Fruit fly (Drosophila melanogaster) whole organism, embryonic: ENCODE measurements around the gene Obp19a.

Source experiments
- ATbp ChIP-seq: fragments of 200-800 bp; sonication (Bioruptor generic); optimal IDR thresholded peaks from 2 replicates; lab custom pipeline; 2017; ENCODE audit warnings: missing biosample characterization, mild to moderate bottlenecking, missing genetic modification characterization, missing genetic modification reagents
- Asciz ChIP-seq: fragments of 200-800 bp; sonication (Bioruptor generic); optimal IDR thresholded peaks from 2 replicates; lab custom pipeline; 2017; ENCODE audit warnings: missing biosample characterization, mild to moderate bottlenecking, missing genetic modification characterization, missing genetic modification reagents
- Atf-2 ChIP-seq: fragments of 200-800 bp; sonication (Bioruptor generic); optimal IDR thresholded peaks from 2 replicates; lab custom pipeline; 2016; ENCODE audit warnings: missing biosample characterization, missing genetic modification characterization
- Bdp1 ChIP-seq: fragments of 200-800 bp; sonication (Bioruptor generic); optimal IDR thresholded peaks from 3 replicates; lab custom pipeline; 2016; ENCODE audit warnings: missing biosample characterization, missing genetic modification characterization
- Blimp-1 ChIP-seq: fragments of 200-800 bp; sonication (Bioruptor generic); optimal IDR thresholded peaks from 3 replicates; lab custom pipeline; 2018; ENCODE audit warnings: missing biosample characterization, missing genetic modification characterization, mild to moderate bottlenecking, moderate library complexity, missing genetic modification reagents
- CG10979 ChIP-seq: fragments of 200-800 bp; sonication (Bioruptor generic); optimal IDR thresholded peaks from 2 replicates; lab custom pipeline; 2018; ENCODE audit warnings: missing biosample characterization, mild to moderate bottlenecking, missing genetic modification characterization, moderate library complexity
- CG11085 ChIP-seq: fragments of 200-800 bp; sonication (Bioruptor generic); IDR thresholded peaks from 2 replicates; pipeline ENCODE4 v1.3.6; 2022; ENCODE audit warnings: missing biosample characterization, missing genetic modification characterization
- CG12299 ChIP-seq: fragments of 200-800 bp; sonication (Bioruptor generic); optimal IDR thresholded peaks from 2 replicates; lab custom pipeline; 2018; ENCODE audit warnings: missing biosample characterization, mild to moderate bottlenecking, missing genetic modification characterization
- CG13287 ChIP-seq: fragments of 200-800 bp; sonication (Bioruptor generic); IDR thresholded peaks from 2 replicates; pipeline ENCODE4 v1.3.6; 2022; ENCODE audit warnings: missing biosample characterization, missing genetic modification characterization; ENCODE audit not compliant: partially characterized antibody
- CG13775 ChIP-seq: fragments of 200-800 bp; sonication (Bioruptor generic); optimal IDR thresholded peaks from 3 replicates; lab custom pipeline; 2017; ENCODE audit warnings: missing biosample characterization, mild to moderate bottlenecking, missing genetic modification characterization
- CG14050 ChIP-seq: fragments of 200-800 bp; sonication (Bioruptor generic); IDR thresholded peaks from 3 replicates; pipeline ENCODE4 v1.3.6; 2022; ENCODE audit warnings: missing biosample characterization, missing genetic modification characterization
- CG15011 ChIP-seq: fragments of 200-800 bp; sonication (Bioruptor generic); optimal IDR thresholded peaks from 3 replicates; lab custom pipeline; 2018; ENCODE audit warnings: missing biosample characterization, mild to moderate bottlenecking, missing genetic modification characterization
- CG17568 ChIP-seq: fragments of 200-800 bp; sonication (Bioruptor generic); optimal IDR thresholded peaks from 2 replicates; lab custom pipeline; 2018; ENCODE audit warnings: missing biosample characterization, mild to moderate bottlenecking, missing genetic modification characterization, moderate library complexity
- CG1832 ChIP-seq: fragments of 200-800 bp; sonication (Bioruptor generic); optimal IDR thresholded peaks from 2 replicates; lab custom pipeline; 2017; ENCODE audit warnings: missing biosample characterization, mild to moderate bottlenecking, missing genetic modification characterization, inconsistent platforms
- CG18476 ChIP-seq: fragments of 200-800 bp; sonication (Bioruptor generic); optimal IDR thresholded peaks from 2 replicates; lab custom pipeline; 2016; ENCODE audit warnings: missing biosample characterization, mild to moderate bottlenecking, missing genetic modification characterization
- CG30403 ChIP-seq: fragments of 200-800 bp; sonication (Bioruptor generic); optimal IDR thresholded peaks from 3 replicates; lab custom pipeline; 2016; ENCODE audit warnings: missing biosample characterization, missing genetic modification characterization
- CG3163 ChIP-seq: fragments of 200-800 bp; sonication (Bioruptor generic); optimal IDR thresholded peaks from 3 replicates; lab custom pipeline; 2016; ENCODE audit warnings: missing biosample characterization, missing genetic modification characterization
- CG34376 ChIP-seq: fragments of 200-800 bp; sonication (Bioruptor generic); optimal IDR thresholded peaks from 2 replicates; lab custom pipeline; 2018; ENCODE audit warnings: missing biosample characterization, mild to moderate bottlenecking, missing genetic modification characterization
- CG34422 ChIP-seq: fragments of 200-800 bp; sonication (Bioruptor generic); IDR thresholded peaks from 3 replicates; pipeline ENCODE4 v1.3.6; 2022; ENCODE audit warnings: missing biosample characterization, missing genetic modification characterization
- CG8478 ChIP-seq: fragments of >200 bp; optimal IDR thresholded peaks from 2 replicates; lab custom pipeline; 2018
- Dip3 ChIP-seq: fragments of 200-800 bp; sonication (Bioruptor generic); optimal IDR thresholded peaks from 3 replicates; lab custom pipeline; 2016; ENCODE audit warnings: missing biosample characterization, missing genetic modification characterization
- Dll ChIP-seq: fragments of 200-800 bp; sonication (Bioruptor generic); IDR thresholded peaks from 4 replicates; pipeline ENCODE4 v1.3.6; 2022; ENCODE audit warnings: missing biosample characterization, missing genetic modification characterization; ENCODE audit not compliant: partially characterized antibody
- Dp ChIP-seq: fragments of 200-800 bp; sonication (Bioruptor generic); optimal IDR thresholded peaks from 2 replicates; lab custom pipeline; 2018; ENCODE audit warnings: missing biosample characterization, mild to moderate bottlenecking, missing genetic modification characterization, moderate library complexity
- Fer3 ChIP-seq: fragments of 200-800 bp; sonication (Bioruptor generic); optimal IDR thresholded peaks from 2 replicates; lab custom pipeline; 2018; ENCODE audit warnings: missing biosample characterization, mild to moderate bottlenecking, missing genetic modification characterization, moderate library complexity
- Gug ChIP-seq: fragments of 200-800 bp; sonication (Bioruptor generic); IDR thresholded peaks from 4 replicates; pipeline ENCODE4 v1.3.6; 2022; ENCODE audit warnings: missing biosample characterization, missing genetic modification characterization
- Hr39 ChIP-seq: fragments of >200 bp; optimal IDR thresholded peaks from 2 replicates; lab custom pipeline; 2017
- MESR4 ChIP-seq: fragments of 200-800 bp; sonication (Bioruptor generic); optimal IDR thresholded peaks from 2 replicates; lab custom pipeline; 2018; ENCODE audit warnings: missing biosample characterization, mild to moderate bottlenecking, missing genetic modification characterization, moderate library complexity
- Nf-YC ChIP-seq: fragments of 200-800 bp; optimal IDR thresholded peaks from 3 replicates; lab custom pipeline; 2019; ENCODE audit warnings: missing biosample characterization, mild to moderate bottlenecking, missing genetic modification characterization, moderate library complexity
- Rfx ChIP-seq: fragments of 200-800 bp; sonication (Bioruptor generic); IDR thresholded peaks from 2 replicates; pipeline ENCODE4 v1.3.6; 2022; ENCODE audit warnings: missing biosample characterization, missing genetic modification characterization
- Six4 ChIP-seq: fragments of 200-800 bp; sonication (Bioruptor generic); optimal IDR thresholded peaks from 2 replicates; lab custom pipeline; 2016; ENCODE audit warnings: missing biosample characterization, missing genetic modification characterization
- Sry-δ ChIP-seq: fragments of 200-800 bp; sonication (Bioruptor generic); optimal IDR thresholded peaks from 2 replicates; lab custom pipeline; 2016; ENCODE audit warnings: missing biosample characterization, missing genetic modification characterization
- ac ChIP-seq: fragments of 200-800 bp; sonication (Bioruptor generic); optimal IDR thresholded peaks from 3 replicates; lab custom pipeline; 2017; ENCODE audit warnings: missing biosample characterization, mild to moderate bottlenecking, missing genetic modification characterization
- ato ChIP-seq: fragments of 200-800 bp; sonication (Bioruptor generic); IDR thresholded peaks from 2 replicates; pipeline ENCODE4 v1.3.6; 2022; ENCODE audit warnings: missing biosample characterization, missing genetic modification characterization; ENCODE audit not compliant: partially characterized antibody
- dmrt99B ChIP-seq: fragments of 200-800 bp; sonication (Bioruptor generic); optimal IDR thresholded peaks from 2 replicates; lab custom pipeline; 2018; ENCODE audit warnings: missing biosample characterization, mild to moderate bottlenecking, missing genetic modification characterization, moderate library complexity
- fru ChIP-seq: fragments of >200 bp; optimal IDR thresholded peaks from 2 replicates; lab custom pipeline; 2017
- gce ChIP-seq: fragments of 200-800 bp; sonication (Bioruptor generic); IDR thresholded peaks from 3 replicates; pipeline ENCODE4 v1.3.6; 2022; ENCODE audit warnings: missing biosample characterization, missing genetic modification characterization
- grn ChIP-seq: fragments of 200-800 bp; sonication (Bioruptor generic); optimal IDR thresholded peaks from 3 replicates; lab custom pipeline; 2017; ENCODE audit warnings: missing biosample characterization, missing genetic modification characterization
- ham ChIP-seq: fragments of 200-800 bp; sonication (Bioruptor generic); IDR thresholded peaks from 2 replicates; pipeline ENCODE4 v1.3.6; 2022; ENCODE audit warnings: missing biosample characterization, missing genetic modification characterization
- ind ChIP-seq: fragments of 200-800 bp; sonication (Bioruptor generic); optimal IDR thresholded peaks from 3 replicates; lab custom pipeline; 2016; ENCODE audit warnings: missing biosample characterization, missing genetic modification characterization
- jing ChIP-seq: fragments of 200-800 bp; sonication (Bioruptor generic); optimal IDR thresholded peaks from 2 replicates; lab custom pipeline; 2018; ENCODE audit warnings: missing biosample characterization, mild to moderate bottlenecking, missing genetic modification characterization
- kah ChIP-seq: fragments of 200-800 bp; sonication (Bioruptor generic); optimal IDR thresholded peaks from 2 replicates; lab custom pipeline; 2018; ENCODE audit warnings: missing biosample characterization, mild to moderate bottlenecking, missing genetic modification characterization
- ken ChIP-seq: fragments of 200-800 bp; sonication (Bioruptor generic); IDR thresholded peaks from 3 replicates; pipeline ENCODE4 v1.3.6; 2022; ENCODE audit warnings: missing biosample characterization, missing genetic modification characterization
- kni ChIP-seq: fragments of 200-800 bp; sonication (Bioruptor generic); optimal IDR thresholded peaks from 3 replicates; lab custom pipeline; 2017; ENCODE audit warnings: mild to moderate bottlenecking, missing biosample characterization, missing genetic modification reagents, missing genetic modification characterization
- knrl ChIP-seq: fragments of 200-800 bp; sonication (Bioruptor generic); IDR thresholded peaks from 3 replicates; pipeline ENCODE4 v1.3.6; 2022; ENCODE audit warnings: missing biosample characterization, missing genetic modification characterization; ENCODE audit not compliant: partially characterized antibody
- luna ChIP-seq: fragments of 200-800 bp; sonication (Bioruptor generic); optimal IDR thresholded peaks from 2 replicates; lab custom pipeline; 2016; ENCODE audit warnings: missing biosample characterization, missing genetic modification characterization
- pan ChIP-seq, 4 experiments: fragments of >200 bp in 3 of 4; fragments of 200-800 bp in 1 of 4; sonication (Bioruptor generic) in 1 of 4; optimal IDR thresholded peaks in 3 of 4; IDR thresholded peaks in 1 of 4; 2 replicates each; pipeline versions ENCODE4 v1.3.6 to Lab custom; 2017 to 2022; ENCODE audit warnings: missing biosample characterization in 2 of 4, missing genetic modification characterization in 2 of 4, mixed read lengths in 1 of 4
- pho ChIP-seq: fragments of 200-800 bp; sonication (Bioruptor generic); optimal IDR thresholded peaks from 2 replicates; lab custom pipeline; 2016; ENCODE audit warnings: missing biosample characterization, missing genetic modification characterization
- repo ChIP-seq: fragments of 200-800 bp; sonication (Bioruptor generic); optimal IDR thresholded peaks from 2 replicates; lab custom pipeline; 2016; ENCODE audit warnings: missing biosample characterization, missing genetic modification characterization
- schlank ChIP-seq: fragments of 200-800 bp; sonication (Bioruptor generic); optimal IDR thresholded peaks from 2 replicates; lab custom pipeline; 2018; ENCODE audit warnings: missing biosample characterization, mild to moderate bottlenecking, missing genetic modification characterization
- tll ChIP-seq, 2 experiments: fragments of 200-800 bp in 1 of 2; fragments of >200 bp in 1 of 2; sonication (Bioruptor generic) in 1 of 2; optimal IDR thresholded peaks; 2 replicates each; lab custom pipeline; 2017 to 2019; ENCODE audit warnings: missing biosample characterization in 2 of 2, missing genetic modification characterization in 2 of 2, mild to moderate bottlenecking in 1 of 2, moderate library complexity in 1 of 2
- unpg ChIP-seq: fragments of 200-800 bp; sonication (Bioruptor generic); optimal IDR thresholded peaks from 3 replicates; lab custom pipeline; 2018; ENCODE audit warnings: missing biosample characterization, mild to moderate bottlenecking, missing genetic modification characterization, moderate library complexity

Gene Obp19a

DNA sequence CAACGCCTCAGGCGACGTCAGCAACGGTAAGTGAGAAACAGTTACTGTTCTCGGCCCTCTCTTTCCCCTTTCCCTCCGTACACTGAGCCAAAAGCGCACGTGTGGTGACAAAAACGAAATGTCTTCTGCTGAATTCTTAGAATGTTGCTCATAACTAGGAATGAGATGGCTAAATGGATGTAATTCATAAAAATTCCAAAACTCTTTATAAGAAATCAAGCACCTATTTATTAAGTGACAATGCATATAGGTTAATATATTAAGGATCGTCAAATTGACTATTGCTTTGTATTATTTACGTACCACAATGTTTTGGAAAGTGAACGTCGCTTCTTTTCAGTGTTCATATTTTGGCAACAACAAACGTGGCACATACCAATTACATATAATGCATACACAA, 19.0 kb downstream of the Obp19a start (continued):
- TF ChIP-seq CG14050 (GFP tag; lab: Robert Waterston, UW) = no peak
- no peak for TF ChIP-seq fru (lab: Kevin White, UChicago)
- no peak for TF ChIP-seq kni (GFP tag; lab: Kevin White, UChicago)
- no peak for TF ChIP-seq tll (GFP tag; optimal IDR thresholded peaks at IDR 0.05; lab: Kevin White, UChicago)
- no peak for TF ChIP-seq Six4
- 0 out of 4 replicates have a peak, but pooled peaks have one; percentile 16 for TF ChIP-seq Gug (GFP tag; lab: Robert Waterston, UW)
- no peak for TF ChIP-seq CG15011 (GFP tag; lab: Kevin White, UChicago)
- TF ChIP-seq Bdp1 = no peak
- TF ChIP-seq CG3163 (GFP tag; lab: Kevin White, UChicago) = peak; percentile 14
- 0 out of 2 replicates have a peak, but pooled peaks have one; percentile 7 for TF ChIP-seq Rfx (GFP tag; lab: Robert Waterston, UW)
- peak; percentile 15 for TF ChIP-seq ind (GFP tag; lab: Kevin White, UChicago)
- no peak for TF ChIP-seq ATbp
- TF ChIP-seq CG34422 (GFP tag; lab: Robert Waterston, UW) = no peak
- no peak for TF ChIP-seq pan (optimal IDR thresholded peaks at IDR 0.05; lab: Kevin White, UChicago)
- TF ChIP-seq pan (GFP tag; optimal IDR thresholded peaks at IDR 0.05 in 1 of 2, IDR thresholded peaks at IDR 0.05 in 1 of 2) = no peak
- TF ChIP-seq CG1832 (GFP tag; lab: Kevin White, UChicago) = no peak
- TF ChIP-seq CG11085 = no peak
- TF ChIP-seq kah (GFP tag; lab: Kevin White, UChicago) = no peak
- TF ChIP-seq grn = no peak
- no peak for TF ChIP-seq luna (GFP tag; lab: Kevin White, UChicago)
- TF ChIP-seq Hr39 = no peak
- peak; percentile 47 for TF ChIP-seq dmrt99B
- no peak for TF ChIP-seq ato (GFP tag; lab: Robert Waterston, UW)
- TF ChIP-seq Atf-2 (GFP tag; lab: Kevin White, UChicago) = no peak
- no peak for TF ChIP-seq ac (GFP tag; lab: Kevin White, UChicago)
- TF ChIP-seq jing (GFP tag; lab: Kevin White, UChicago) = no peak
- no peak for TF ChIP-seq CG13287 (GFP tag; lab: Robert Waterston, UW)
- TF ChIP-seq CG17568 (GFP tag; lab: Kevin White, UChicago) = no peak
- TF ChIP-seq Dp = no peak
- no peak for TF ChIP-seq CG18476 (GFP tag; lab: Kevin White, UChicago)
- no peak for TF ChIP-seq Dip3 (GFP tag; lab: Kevin White, UChicago)
- peak; percentile 43 for TF ChIP-seq pho (GFP tag; lab: Kevin White, UChicago)
- TF ChIP-seq CG34376 = peak; percentile 35
- TF ChIP-seq Fer3 (tag; lab: Kevin White, UChicago) = peak; percentile 22
- no peak for TF ChIP-seq CG10979 (tag; lab: Kevin White, UChicago)
- TF ChIP-seq MESR4 = no peak
- no peak for TF ChIP-seq Dll (GFP tag; lab: Robert Waterston, UW)
- no peak for TF ChIP-seq ken (GFP tag; lab: Robert Waterston, UW)
- TF ChIP-seq gce = no peak
- TF ChIP-seq schlank = peak; percentile 5
- TF ChIP-seq knrl (GFP tag; lab: Robert Waterston, UW) = no peak
- TF ChIP-seq Sry-δ (GFP tag; lab: Kevin White, UChicago) = no peak
- no peak for TF ChIP-seq CG8478 (lab: Kevin White, UChicago)
- TF ChIP-seq CG13775 (GFP tag; lab: Kevin White, UChicago) = peak; percentile 13
- no peak for TF ChIP-seq Blimp-1 (GFP tag; lab: Kevin White, UChicago)
- TF ChIP-seq unpg (GFP tag; lab: Kevin White, UChicago) = no peak
- no peak for TF ChIP-seq ham (GFP tag; lab: Robert Waterston, UW)
- no peak for TF ChIP-seq Asciz (GFP tag; lab: Kevin White, UChicago)
- peak; percentile 7 for TF ChIP-seq Nf-YC (tag; lab: Kevin White, UChicago)
- peak; percentile 22 for TF ChIP-seq CG30403 (GFP tag; lab: Kevin White, UChicago)
- TF ChIP-seq repo (GFP tag; lab: Kevin White, UChicago) = no peak
- TF ChIP-seq CG12299 (tag; lab: Kevin White, UChicago) = no peak
